Worm (Caenorhabditis elegans) whole organism, L2 larva: ENCODE results near the gene mth-2.

ENCODE experiments used
- ama-1 ChIP-seq: fragments of 150-350 bp; optimal IDR thresholded peaks from 2 replicates; lab custom pipeline; 2018; ENCODE audit warnings: inconsistent platforms
- blmp-1 ChIP-seq: sonication (generic microtip); optimal IDR thresholded peaks from 2 replicates; lab custom pipeline; 2017; ENCODE audit warnings: missing genetic modification characterization, mild to moderate bottlenecking, missing compliant biosample characterization, antibody characterized with exemption, moderate library complexity; ENCODE audit not compliant: insufficient read depth
- dmd-4 ChIP-seq: sonication (generic microtip); optimal IDR thresholded peaks from 2 replicates; lab custom pipeline; 2017; ENCODE audit warnings: missing biosample characterization, missing genetic modification characterization
- fos-1 ChIP-seq: fragments of 150-350 bp; optimal IDR thresholded peaks from 2 replicates; lab custom pipeline; 2014; ENCODE audit warnings: missing biosample characterization, missing genetic modification characterization
- lin-13 ChIP-seq: fragments of 150-350 bp; optimal IDR thresholded peaks from 2 replicates; lab custom pipeline; 2014; ENCODE audit warnings: missing biosample characterization, missing genetic modification reagents, missing genetic modification characterization
- mdl-1 ChIP-seq, 2 experiments: fragments of 150-350 bp in 1 of 2; sonication (generic microtip) in 1 of 2; optimal IDR thresholded peaks; 2 replicates each; lab custom pipeline; 2017; ENCODE audit warnings: missing biosample characterization in 2 of 2, missing genetic modification characterization in 2 of 2
- nhr-237 ChIP-seq: fragments of 150-350 bp; optimal IDR thresholded peaks from 2 replicates; lab custom pipeline; 2014; ENCODE audit warnings: missing biosample characterization, missing genetic modification characterization
- nhr-77 ChIP-seq: fragments of 150-350 bp; optimal IDR thresholded peaks from 2 replicates; lab custom pipeline; 2014; ENCODE audit warnings: missing biosample characterization, missing genetic modification characterization
- unc-39 ChIP-seq: fragments of 150-350 bp; optimal IDR thresholded peaks from 2 replicates; lab custom pipeline; 2014; ENCODE audit warnings: missing biosample characterization, missing genetic modification characterization
- unc-55 ChIP-seq: fragments of 150-350 bp; sonication (generic microtip); optimal IDR thresholded peaks from 3 replicates; lab custom pipeline; 2014; ENCODE audit warnings: missing biosample characterization, missing genetic modification reagents, missing genetic modification characterization
- unc-62 ChIP-seq: fragments of 150-350 bp; optimal IDR thresholded peaks from 2 replicates; lab custom pipeline; 2014; ENCODE audit warnings: missing biosample characterization, missing genetic modification reagents, missing genetic modification characterization
- ztf-11 ChIP-seq: sonication (generic microtip); optimal IDR thresholded peaks from 2 replicates; lab custom pipeline; 2017; ENCODE audit warnings: missing biosample characterization, missing genetic modification characterization

ce11 chrII:4182364-4182763 lies 11.8 kb downstream of the mth-2 start, which contains the start of gene R03H10.11:
- TF ChIP-seq nhr-237 (tag; lab: Kevin White, UChicago) (no peak), unc-39 (tag; lab: Kevin White, UChicago) (no peak), blmp-1 (tag; lab: Kevin White, UChicago) (no peak), ama-1 (lab: Kevin White, UChicago) (no peak), nhr-77 (tag; lab: Kevin White, UChicago) (no peak), lin-13 (GFP tag; lab: Kevin White, UChicago) (no peak), mdl-1 (tag; optimal IDR thresholded peaks at IDR 0.05; lab: Kevin White, UChicago) (no peak), fos-1 (tag; lab: Kevin White, UChicago) (no peak), unc-55 (GFP tag; lab: Kevin White, UChicago) (no peak), dmd-4 (tag; lab: Kevin White, UChicago) (no peak), ztf-11 (tag; lab: Kevin White, UChicago) (no peak), unc-62 (GFP tag; lab: Kevin White, UChicago) (no peak)
